Worm (Caenorhabditis elegans) whole organism, young adult: ENCODE data around the gene R05D3.3.

Experiments
- B0019.2 ChIP-seq: fragments of 200-800 bp; sonication (Bioruptor generic); conservative IDR thresholded peaks from 2 replicates; pipeline ENCODE4 v1.3.6; 2022; ENCODE audit warnings: missing genetic modification reagents, missing genetic modification characterization, missing compliant biosample characterization
- D2030.7 ChIP-seq: fragments of 200-800 bp; sonication (Bioruptor generic); IDR thresholded peaks from 2 replicates; pipeline ENCODE4 v1.3.6; 2022; ENCODE audit warnings: missing genetic modification reagents, missing genetic modification characterization, missing compliant biosample characterization
- F37B4.10 ChIP-seq: fragments of 200-800 bp; sonication (Bioruptor generic); IDR thresholded peaks from 2 replicates; pipeline ENCODE4 v1.3.6; 2022; ENCODE audit warnings: missing genetic modification characterization, missing compliant biosample characterization
- Y56A3A.18 ChIP-seq: fragments of 200-800 bp; sonication (Bioruptor generic); IDR thresholded peaks from 2 replicates; pipeline ENCODE4 v1.3.6; 2022; ENCODE audit warnings: missing genetic modification reagents, missing genetic modification characterization, missing compliant biosample characterization
- Y79H2A.3 ChIP-seq: fragments of 200-800 bp; sonication (Bioruptor generic); conservative IDR thresholded peaks from 2 replicates; pipeline ENCODE4 v1.3.6; 2022; ENCODE audit warnings: missing genetic modification reagents, missing genetic modification characterization, missing compliant biosample characterization
- akir-1 ChIP-seq: fragments of 200-800 bp; sonication (Bioruptor generic); optimal IDR thresholded peaks from 2 replicates; lab custom pipeline; 2018; ENCODE audit warnings: mild to moderate bottlenecking, missing genetic modification characterization, moderate library complexity, missing compliant biosample characterization
- aptf-2 ChIP-seq: fragments of 200-800 bp; sonication (Bioruptor generic); conservative IDR thresholded peaks from 2 replicates; pipeline ENCODE4 v1.3.6; 2022; ENCODE audit warnings: missing genetic modification reagents, missing genetic modification characterization, missing compliant biosample characterization
- atf-7 ChIP-seq: sonication (generic microtip); optimal IDR thresholded peaks from 2 replicates; lab custom pipeline; 2017; ENCODE audit warnings: mild to moderate bottlenecking, missing genetic modification characterization, missing compliant biosample characterization
- ceh-58 ChIP-seq: fragments of 200-800 bp; sonication (Bioruptor generic); IDR thresholded peaks from 2 replicates; pipeline ENCODE4 v1.3.6; 2022; ENCODE audit warnings: missing genetic modification characterization, missing compliant biosample characterization
- egrh-3 ChIP-seq: fragments of 200-800 bp; sonication (Bioruptor generic); IDR thresholded peaks from 2 replicates; pipeline ENCODE4 v1.3.6; 2022; ENCODE audit warnings: missing genetic modification reagents, missing genetic modification characterization, missing compliant biosample characterization
- ekl-4 ChIP-seq: fragments of 200-800 bp; sonication (Bioruptor generic); IDR thresholded peaks from 2 replicates; pipeline ENCODE4 v1.3.6; 2022; ENCODE audit warnings: missing genetic modification reagents, missing genetic modification characterization, missing compliant biosample characterization
- fkh-3 ChIP-seq: sonication (generic microtip); optimal IDR thresholded peaks from 2 replicates; lab custom pipeline; 2016; ENCODE audit warnings: mild to moderate bottlenecking, missing genetic modification characterization, missing compliant biosample characterization
- gei-17 ChIP-seq: fragments of 200-800 bp; sonication (Bioruptor generic); optimal IDR thresholded peaks from 2 replicates; lab custom pipeline; 2018; ENCODE audit warnings: mild to moderate bottlenecking, missing genetic modification characterization, missing compliant biosample characterization
- hmg-1.2 ChIP-seq: fragments of 200-800 bp; sonication (Bioruptor generic); IDR thresholded peaks from 2 replicates; pipeline ENCODE4 v1.3.6; 2022; ENCODE audit warnings: missing genetic modification reagents, missing genetic modification characterization, missing compliant biosample characterization
- lag-1 ChIP-seq: fragments of 200-800 bp; sonication (Bioruptor generic); IDR thresholded peaks from 2 replicates; pipeline ENCODE4 v1.3.6; 2022; ENCODE audit warnings: missing genetic modification reagents, missing genetic modification characterization, missing compliant biosample characterization
- let-607 ChIP-seq, 2 experiments: fragments of 200-800 bp in 1 of 2; sonication (Bioruptor generic) in 1 of 2; sonication (generic microtip) in 1 of 2; optimal IDR thresholded peaks; 2 replicates each; lab custom pipeline; 2016 to 2018; ENCODE audit warnings: mild to moderate bottlenecking in 2 of 2, missing compliant biosample characterization in 2 of 2, missing genetic modification characterization in 2 of 2, moderate library complexity in 2 of 2, missing genotype in 1 of 2
- lin-26 ChIP-seq: fragments of 200-800 bp; sonication (Bioruptor generic); IDR thresholded peaks from 2 replicates; pipeline ENCODE4 v1.3.6; 2022; ENCODE audit warnings: missing genetic modification reagents, missing genetic modification characterization, missing compliant biosample characterization
- lin-35 ChIP-seq, 3 experiments: fragments of 150-350 bp in 2 of 3; sonication (generic microtip) in 1 of 3; optimal IDR thresholded peaks; 2 replicates each; lab custom pipeline; 2014 to 2018; ENCODE audit warnings: missing biosample characterization in 3 of 3, missing genetic modification characterization in 3 of 3, missing genetic modification reagents in 3 of 3
- lin-40 ChIP-seq: sonication (generic microtip); optimal IDR thresholded peaks from 2 replicates; lab custom pipeline; 2016; ENCODE audit warnings: missing genetic modification characterization, mild to moderate bottlenecking, missing compliant biosample characterization, missing genotype, missing genetic modification reagents
- madf-10 ChIP-seq: sonication (generic microtip); optimal IDR thresholded peaks from 2 replicates; lab custom pipeline; 2016; ENCODE audit warnings: mild to moderate bottlenecking, missing genetic modification characterization, missing compliant biosample characterization
- madf-6 ChIP-seq: fragments of 200-800 bp; sonication (Bioruptor generic); IDR thresholded peaks from 2 replicates; pipeline ENCODE4 v1.3.6; 2022; ENCODE audit warnings: missing genetic modification reagents, missing genetic modification characterization, missing compliant biosample characterization
- madf-8 ChIP-seq: fragments of 200-800 bp; sonication (Bioruptor generic); conservative IDR thresholded peaks from 2 replicates; pipeline ENCODE4 v1.3.6; 2022; ENCODE audit warnings: missing genetic modification reagents, missing genetic modification characterization, missing compliant biosample characterization
- mcd-1 ChIP-seq: fragments of 200-800 bp; sonication (Bioruptor generic); IDR thresholded peaks from 2 replicates; pipeline ENCODE4 v1.3.6; 2022; ENCODE audit warnings: missing genetic modification reagents, missing genetic modification characterization, missing compliant biosample characterization
- mes-4 ChIP-seq: sonication (generic microtip); optimal IDR thresholded peaks from 2 replicates; lab custom pipeline; 2016; ENCODE audit warnings: missing genotype, missing genetic modification characterization, missing compliant biosample characterization
- nfya-1 ChIP-seq: sonication (generic microtip); optimal IDR thresholded peaks from 2 replicates; lab custom pipeline; 2017; ENCODE audit warnings: antibody characterized with exemption, missing compliant biosample characterization, missing genetic modification characterization, borderline replicate concordance; ENCODE audit not compliant: insufficient read depth
- nhr-120 ChIP-seq: fragments of 200-800 bp; sonication (Bioruptor generic); IDR thresholded peaks from 2 replicates; pipeline ENCODE4 v1.3.6; 2022; ENCODE audit warnings: missing genetic modification characterization, missing compliant biosample characterization
- nhr-80 ChIP-seq: sonication (generic microtip); optimal IDR thresholded peaks from 2 replicates; lab custom pipeline; 2016; ENCODE audit warnings: missing genetic modification characterization, missing compliant biosample characterization
- nhr-90 ChIP-seq: sonication (generic microtip); optimal IDR thresholded peaks from 2 replicates; lab custom pipeline; 2016; ENCODE audit warnings: missing genotype, mild to moderate bottlenecking, missing genetic modification characterization, missing compliant biosample characterization
- pha-4 ChIP-seq: fragments of 150-350 bp; sonication (generic microtip); optimal IDR thresholded peaks from 2 replicates; lab custom pipeline; 2014; ENCODE audit warnings: missing biosample characterization, missing genetic modification reagents, missing genetic modification characterization
- rpc-1 ChIP-seq, 2 experiments: fragments of 150-350 bp in 1 of 2; sonication (generic microtip) in 1 of 2; optimal IDR thresholded peaks; 2 replicates each; lab custom pipeline; 2014 to 2018; ENCODE audit warnings: missing biosample characterization in 1 of 2, missing genetic modification characterization in 1 of 2, missing genetic modification reagents in 1 of 2, missing genotype in 1 of 2
- sea-2 ChIP-seq: fragments of 200-800 bp; sonication (Bioruptor generic); IDR thresholded peaks from 2 replicates; pipeline ENCODE4 v1.3.6; 2022; ENCODE audit warnings: missing genetic modification characterization, missing compliant biosample characterization
- snpc-1.1 ChIP-seq: sonication (generic microtip); optimal IDR thresholded peaks from 2 replicates; lab custom pipeline; 2017; ENCODE audit warnings: missing genetic modification characterization, mild to moderate bottlenecking, missing compliant biosample characterization, antibody characterized with exemption, moderate library complexity, missing genotype, missing genetic modification reagents; ENCODE audit not compliant: insufficient read depth
- tbp1 ChIP-seq: fragments of 200-800 bp; sonication (Bioruptor generic); optimal IDR thresholded peaks from 2 replicates; lab custom pipeline; 2018; ENCODE audit warnings: mild to moderate bottlenecking, missing genetic modification characterization, missing compliant biosample characterization
- tbx-9 ChIP-seq: sonication (generic microtip); optimal IDR thresholded peaks from 2 replicates; lab custom pipeline; 2016; ENCODE audit warnings: borderline replicate concordance, missing genetic modification characterization, inconsistent platforms, missing compliant biosample characterization
- unc-130 ChIP-seq: sonication (generic microtip); optimal IDR thresholded peaks from 2 replicates; lab custom pipeline; 2016; ENCODE audit warnings: missing genetic modification reagents, missing genetic modification characterization, missing compliant biosample characterization
- ztf-25 ChIP-seq: fragments of 200-800 bp; sonication (Bioruptor generic); IDR thresholded peaks from 2 replicates; pipeline ENCODE4 v1.3.6; 2022; ENCODE audit warnings: missing genetic modification reagents, missing genetic modification characterization, missing compliant biosample characterization

The R05D3.3 gene

DNA sequence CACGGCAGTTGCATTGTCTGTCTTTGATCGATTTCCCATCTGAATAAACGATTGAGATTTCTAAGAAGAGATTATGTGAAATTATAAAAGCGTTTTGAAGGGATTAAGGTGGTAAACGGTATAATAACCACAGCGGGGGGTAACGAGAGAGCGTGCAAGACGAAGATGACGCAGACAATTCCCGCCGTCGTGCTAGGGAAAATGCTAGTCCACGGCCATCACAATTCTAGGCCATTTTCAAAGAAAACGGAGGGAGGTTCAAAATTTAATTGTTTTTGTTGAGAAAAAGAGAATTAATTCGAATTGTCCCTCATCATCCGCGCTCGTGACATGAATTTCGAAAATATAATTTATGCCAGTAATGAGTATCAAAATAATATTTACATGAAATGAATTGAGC lies 44.7 kb upstream of the R05D3.3 start, which contains the start of gene F10E9.11 (continued):
- TF ChIP-seq ceh-58 (GFP tag; lab: Robert Waterston, UW) = no peak
- no peak for TF ChIP-seq gei-17 (GFP tag; lab: Kevin White, UChicago)
- peak; percentile 42 for TF ChIP-seq lin-40 (tag; lab: Kevin White, UChicago)
- TF ChIP-seq mcd-1 (GFP tag; lab: Robert Waterston, UW) = peak; percentile 71
- peak; percentile 69 for TF ChIP-seq madf-8 (GFP tag; lab: Robert Waterston, UW)
- peak; percentile 89 for TF ChIP-seq unc-130 (GFP tag; lab: Kevin White, UChicago)
- no peak for TF ChIP-seq Y56A3A.18 (GFP tag; lab: Robert Waterston, UW)
- no peak for TF ChIP-seq atf-7
- TF ChIP-seq pha-4 (tag; lab: Kevin White, UChicago) = peak; percentile 5
- no peak for TF ChIP-seq nhr-80 (tag; lab: Kevin White, UChicago)
- TF ChIP-seq B0019.2 = peak; percentile 74
- peak; percentile 45 for TF ChIP-seq snpc-1.1 (tag; lab: Kevin White, UChicago)
- peak; percentile 57 for TF ChIP-seq tbp1 (GFP tag; lab: Kevin White, UChicago)
- no peak for TF ChIP-seq lag-1 (GFP tag; lab: Robert Waterston, UW)
- TF ChIP-seq rpc-1 (optimal IDR thresholded peaks at IDR 0.05; lab: Kevin White, UChicago) = no peak
- no peak for TF ChIP-seq rpc-1 (tag; optimal IDR thresholded peaks at IDR 0.05; lab: Kevin White, UChicago)
- TF ChIP-seq nhr-90 = no peak
- TF ChIP-seq nfya-1 (tag; lab: Kevin White, UChicago) = no peak
- no peak for TF ChIP-seq F37B4.10 (GFP tag; lab: Robert Waterston, UW)
- TF ChIP-seq ekl-4 (GFP tag; lab: Robert Waterston, UW) = peak; percentile 62
- 0 out of 2 replicates have a peak, but pooled peaks have one; percentile 37 for TF ChIP-seq aptf-2 (GFP tag; lab: Robert Waterston, UW)
- TF ChIP-seq mes-4 (tag; lab: Kevin White, UChicago) = no peak
- TF ChIP-seq Y79H2A.3 (GFP tag; lab: Robert Waterston, UW) = no peak
- TF ChIP-seq nhr-120 (GFP tag; lab: Robert Waterston, UW) = no peak
- no peak for TF ChIP-seq lin-26 (GFP tag; lab: Robert Waterston, UW)
- TF ChIP-seq hmg-1.2 (GFP tag; lab: Robert Waterston, UW) = peak; percentile 96
- TF ChIP-seq D2030.7 = peak; percentile 70
- peak; percentile 75 for TF ChIP-seq akir-1 (GFP tag; lab: Kevin White, UChicago)
- peak; percentile 66 for TF ChIP-seq madf-10 (tag; lab: Kevin White, UChicago)
- peak; percentile 84 for TF ChIP-seq madf-6 (GFP tag; lab: Robert Waterston, UW)
- no peak for TF ChIP-seq fkh-3
- 0 out of 2 replicates have a peak, but pooled peaks have one; percentile 14 for TF ChIP-seq egrh-3 (GFP tag; lab: Robert Waterston, UW)

DNA sequence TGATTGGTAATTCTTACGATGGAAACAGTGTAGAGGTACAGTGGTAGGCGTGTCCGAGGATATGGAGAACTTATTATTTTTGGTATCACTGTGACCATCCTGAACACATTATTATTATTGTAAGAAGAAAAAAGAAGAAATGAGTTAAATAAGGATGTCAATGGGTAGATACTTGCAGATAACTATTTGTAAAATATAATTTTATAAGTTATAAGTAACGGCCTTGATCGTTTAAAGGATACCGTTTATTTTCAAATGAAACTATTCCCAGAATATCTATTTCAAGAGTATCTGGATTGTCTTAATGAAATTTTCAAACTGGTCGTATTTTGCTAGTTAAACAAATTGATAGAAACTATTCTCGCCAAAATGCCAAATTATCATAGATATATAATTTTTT lies 43.6 kb upstream of the R05D3.3 start, which contains the start of gene F10E9.10:
TSS of gene F10E9.10 (minus strand) at position 101 of the 400 bp plus-strand sequence.
- TF ChIP-seq let-607 (tag; optimal IDR thresholded peaks at IDR 0.05; lab: Kevin White, UChicago) (no peak), ztf-25 (GFP tag; lab: Robert Waterston, UW) (no peak), tbx-9 (no peak)

- TF ChIP-seq ekl-4 (GFP tag; lab: Robert Waterston, UW) = no peak
- TF ChIP-seq sea-2 (GFP tag; lab: Robert Waterston, UW) = no peak
- no peak for TF ChIP-seq tbp1 (GFP tag; lab: Kevin White, UChicago)
- TF ChIP-seq lin-35 (GFP tag; optimal IDR thresholded peaks at IDR 0.05; lab: Kevin White, UChicago) = no peak
Observed at ce11 chrIII:8321225-8321624, 42.6 kb upstream of the R05D3.3 start.
